Fruit fly (Drosophila melanogaster) whole organism, embryonic: ENCODE data around the gene CG4074.

Experiments used
- CG10267 ChIP-seq: fragments of 200-800 bp; sonication (Bioruptor generic); optimal IDR thresholded peaks from 2 replicates; lab custom pipeline; 2018; ENCODE audit warnings: missing biosample characterization, mild to moderate bottlenecking, missing genetic modification characterization, moderate library complexity
- CG13624 ChIP-seq: fragments of 200-800 bp; sonication (Bioruptor generic); optimal IDR thresholded peaks from 2 replicates; lab custom pipeline; 2016; ENCODE audit warnings: missing biosample characterization, missing genetic modification characterization
- CG14860 ChIP-seq: fragments of 200-800 bp; sonication (Bioruptor generic); IDR thresholded peaks from 3 replicates; pipeline ENCODE4 v1.3.6; 2022; ENCODE audit warnings: missing biosample characterization, missing genetic modification characterization; ENCODE audit not compliant: partially characterized antibody
- CG16815 ChIP-seq: fragments of 200-800 bp; sonication (Bioruptor generic); optimal IDR thresholded peaks from 3 replicates; lab custom pipeline; 2017; ENCODE audit warnings: missing biosample characterization, mild to moderate bottlenecking, missing genetic modification characterization
- CG18011 ChIP-seq: fragments of 200-800 bp; sonication (Bioruptor generic); optimal IDR thresholded peaks from 2 replicates; lab custom pipeline; 2017; ENCODE audit warnings: missing biosample characterization, missing genetic modification characterization, mild to moderate bottlenecking, moderate library complexity, missing genotype
- CG18262 ChIP-seq: fragments of 200-800 bp; optimal IDR thresholded peaks from 3 replicates; lab custom pipeline; 2019; ENCODE audit warnings: missing biosample characterization, mild to moderate bottlenecking, missing genetic modification characterization, moderate library complexity
- CG30403 ChIP-seq: fragments of 200-800 bp; sonication (Bioruptor generic); optimal IDR thresholded peaks from 3 replicates; lab custom pipeline; 2016; ENCODE audit warnings: missing biosample characterization, missing genetic modification characterization
- CG30431 ChIP-seq: fragments of 200-800 bp; sonication (Bioruptor generic); optimal IDR thresholded peaks from 2 replicates; lab custom pipeline; 2017; ENCODE audit warnings: missing biosample characterization, missing genetic modification characterization
- CG3281 ChIP-seq: fragments of 200-800 bp; sonication (Bioruptor generic); optimal IDR thresholded peaks from 3 replicates; lab custom pipeline; 2017; ENCODE audit warnings: missing biosample characterization, mild to moderate bottlenecking, missing genetic modification characterization
- CG43689 ChIP-seq: fragments of 200-800 bp; sonication (Bioruptor generic); IDR thresholded peaks from 2 replicates; pipeline ENCODE4 v1.3.6; 2022; ENCODE audit warnings: missing biosample characterization, missing genetic modification characterization
- CG4707 ChIP-seq: fragments of 200-800 bp; sonication (Bioruptor generic); optimal IDR thresholded peaks from 2 replicates; lab custom pipeline; 2018; ENCODE audit warnings: missing biosample characterization, mild to moderate bottlenecking, missing genetic modification characterization, moderate library complexity
- CG4820 ChIP-seq: fragments of 200-800 bp; sonication (Bioruptor generic); optimal IDR thresholded peaks from 3 replicates; lab custom pipeline; 2016; ENCODE audit warnings: missing biosample characterization, missing genetic modification characterization
- CG6254 ChIP-seq: fragments of 200-800 bp; sonication (Bioruptor generic); optimal IDR thresholded peaks from 3 replicates; lab custom pipeline; 2017; ENCODE audit warnings: mild to moderate bottlenecking, missing biosample characterization, missing genetic modification reagents, missing genetic modification characterization
- CHES-1-like ChIP-seq: fragments of 200-800 bp; sonication (Bioruptor generic); optimal IDR thresholded peaks from 2 replicates; lab custom pipeline; 2016; ENCODE audit warnings: missing biosample characterization, missing genetic modification characterization
- CkIIα-i1 ChIP-seq: fragments of 200-800 bp; sonication (Bioruptor generic); IDR thresholded peaks from 2 replicates; pipeline ENCODE4 v1.3.6; 2022; ENCODE audit warnings: missing biosample characterization, missing genetic modification characterization
- D19A ChIP-seq: fragments of 200-800 bp; optimal IDR thresholded peaks from 3 replicates; lab custom pipeline; 2019; ENCODE audit warnings: missing biosample characterization, mild to moderate bottlenecking, missing genetic modification characterization, moderate library complexity
- Dp ChIP-seq: fragments of 200-800 bp; sonication (Bioruptor generic); optimal IDR thresholded peaks from 2 replicates; lab custom pipeline; 2018; ENCODE audit warnings: missing biosample characterization, mild to moderate bottlenecking, missing genetic modification characterization, moderate library complexity
- HLH3B ChIP-seq: fragments of 200-800 bp; sonication (Bioruptor generic); IDR thresholded peaks from 2 replicates; pipeline ENCODE4 v1.3.6; 2022; ENCODE audit warnings: missing biosample characterization, missing genetic modification characterization
- HLHmδ ChIP-seq: fragments of 200-800 bp; sonication (Bioruptor generic); optimal IDR thresholded peaks from 2 replicates; lab custom pipeline; 2018; ENCODE audit warnings: missing biosample characterization, mild to moderate bottlenecking, missing genetic modification characterization, moderate library complexity
- Hand ChIP-seq: fragments of 200-800 bp; sonication (Bioruptor generic); optimal IDR thresholded peaks from 2 replicates; lab custom pipeline; 2017; ENCODE audit warnings: mild to moderate bottlenecking, missing biosample characterization, missing genetic modification reagents, missing genetic modification characterization
- Hsf ChIP-seq: fragments of 200-800 bp; sonication (Bioruptor generic); optimal IDR thresholded peaks from 3 replicates; lab custom pipeline; 2016; ENCODE audit warnings: missing biosample characterization, missing genetic modification characterization
- Meics ChIP-seq: fragments of 200-800 bp; sonication (Bioruptor generic); optimal IDR thresholded peaks from 2 replicates; lab custom pipeline; 2017; ENCODE audit warnings: missing biosample characterization, mild to moderate bottlenecking, missing genetic modification characterization
- NC2α ChIP-seq: fragments of 200-800 bp; sonication (Bioruptor generic); optimal IDR thresholded peaks from 2 replicates; lab custom pipeline; 2016; ENCODE audit warnings: missing biosample characterization, missing genetic modification characterization
- Scr ChIP-seq: fragments of 200-800 bp; sonication (Bioruptor generic); IDR thresholded peaks from 2 replicates; pipeline ENCODE4 v1.3.6; 2022; ENCODE audit warnings: missing biosample characterization, missing genetic modification characterization; ENCODE audit not compliant: partially characterized antibody
- Sry-β ChIP-seq: fragments of 200-800 bp; sonication (Bioruptor generic); optimal IDR thresholded peaks from 2 replicates; lab custom pipeline; 2018; ENCODE audit warnings: missing biosample characterization, mild to moderate bottlenecking, missing genetic modification characterization, moderate library complexity
- ac ChIP-seq: fragments of 200-800 bp; sonication (Bioruptor generic); optimal IDR thresholded peaks from 3 replicates; lab custom pipeline; 2017; ENCODE audit warnings: missing biosample characterization, mild to moderate bottlenecking, missing genetic modification characterization
- ap ChIP-seq: fragments of 200-800 bp; sonication (Bioruptor generic); IDR thresholded peaks from 2 replicates; pipeline ENCODE4 v1.3.6; 2022; ENCODE audit warnings: missing biosample characterization, missing genetic modification characterization
- bcd ChIP-seq: fragments of 200-800 bp; sonication (Bioruptor generic); optimal IDR thresholded peaks from 2 replicates; lab custom pipeline; 2017; ENCODE audit warnings: missing biosample characterization, mild to moderate bottlenecking, missing genetic modification characterization
- bowl ChIP-seq: fragments of 200-800 bp; sonication (Bioruptor generic); IDR thresholded peaks from 2 replicates; pipeline ENCODE4 v1.3.6; 2022; ENCODE audit warnings: missing biosample characterization, missing genetic modification characterization
- bsh ChIP-seq, 2 experiments: fragments of 200-800 bp; sonication (Bioruptor generic); optimal IDR thresholded peaks; 2 replicates each; lab custom pipeline; 2017 to 2018; ENCODE audit warnings: mild to moderate bottlenecking in 2 of 2, missing biosample characterization in 2 of 2, missing genetic modification characterization in 2 of 2, moderate library complexity in 1 of 2
- caup ChIP-seq: fragments of 200-800 bp; sonication (Bioruptor generic); optimal IDR thresholded peaks from 3 replicates; lab custom pipeline; 2017; ENCODE audit warnings: missing biosample characterization, mild to moderate bottlenecking, missing genetic modification characterization, moderate library complexity; ENCODE audit not compliant: severe bottlenecking
- chinmo ChIP-seq: fragments of 200-800 bp; sonication (Bioruptor generic); IDR thresholded peaks from 4 replicates; pipeline ENCODE4 v1.3.6; 2022; ENCODE audit warnings: missing biosample characterization, missing genetic modification characterization; ENCODE audit not compliant: partially characterized antibody
- eve ChIP-seq, 2 experiments: fragments of >200 bp; optimal IDR thresholded peaks; 2 replicates each; lab custom pipeline; 2017; ENCODE audit warnings: missing biosample characterization in 2 of 2, missing genetic modification characterization in 2 of 2
- ewg ChIP-seq: fragments of 200-800 bp; sonication (Bioruptor generic); optimal IDR thresholded peaks from 3 replicates; lab custom pipeline; 2017; ENCODE audit warnings: mild to moderate bottlenecking, missing biosample characterization, missing genetic modification reagents, missing genetic modification characterization
- fd102C ChIP-seq: fragments of 200-800 bp; sonication (Bioruptor generic); optimal IDR thresholded peaks from 2 replicates; lab custom pipeline; 2018; ENCODE audit warnings: missing biosample characterization, mild to moderate bottlenecking, missing genetic modification characterization, moderate library complexity
- fd96Cb ChIP-seq: fragments of 200-800 bp; sonication (Bioruptor generic); optimal IDR thresholded peaks from 2 replicates; lab custom pipeline; 2018; ENCODE audit warnings: missing biosample characterization, mild to moderate bottlenecking, missing genetic modification characterization, moderate library complexity
- gcm ChIP-seq: fragments of 200-800 bp; sonication (Bioruptor generic); optimal IDR thresholded peaks from 2 replicates; lab custom pipeline; 2019; ENCODE audit warnings: missing biosample characterization, mild to moderate bottlenecking, missing genetic modification characterization, moderate library complexity
- gem ChIP-seq: fragments of 200-800 bp; sonication (Bioruptor generic); optimal IDR thresholded peaks from 2 replicates; lab custom pipeline; 2019; ENCODE audit warnings: missing biosample characterization, mild to moderate bottlenecking, missing genetic modification characterization, moderate library complexity
- gt ChIP-seq: fragments of 200-800 bp; sonication (Bioruptor generic); IDR thresholded peaks from 2 replicates; pipeline ENCODE4 v1.3.6; 2022; ENCODE audit warnings: missing biosample characterization, missing genetic modification characterization
- ind ChIP-seq: fragments of 200-800 bp; sonication (Bioruptor generic); optimal IDR thresholded peaks from 3 replicates; lab custom pipeline; 2016; ENCODE audit warnings: missing biosample characterization, missing genetic modification characterization
- lmd ChIP-seq: fragments of 200-800 bp; sonication (Bioruptor generic); IDR thresholded peaks from 2 replicates; pipeline ENCODE4 v1.3.6; 2022; ENCODE audit warnings: missing biosample characterization, missing genetic modification characterization
- phol ChIP-seq: fragments of 200-800 bp; sonication (Bioruptor generic); optimal IDR thresholded peaks from 3 replicates; lab custom pipeline; 2018; ENCODE audit warnings: missing biosample characterization, mild to moderate bottlenecking, missing genetic modification characterization, moderate library complexity
- pzg ChIP-seq: fragments of 200-800 bp; sonication (Bioruptor generic); optimal IDR thresholded peaks from 3 replicates; lab custom pipeline; 2018; ENCODE audit warnings: missing biosample characterization, mild to moderate bottlenecking, missing genetic modification characterization, moderate library complexity
- rib ChIP-seq: fragments of 200-800 bp; sonication (Bioruptor generic); IDR thresholded peaks from 2 replicates; pipeline ENCODE4 v1.3.6; 2022; ENCODE audit warnings: missing biosample characterization, missing genetic modification characterization
- scrt ChIP-seq: fragments of 200-800 bp; sonication (Bioruptor generic); optimal IDR thresholded peaks from 2 replicates; lab custom pipeline; 2018; ENCODE audit warnings: missing biosample characterization, mild to moderate bottlenecking, missing genetic modification characterization, moderate library complexity
- sna ChIP-seq: fragments of 200-800 bp; sonication (Bioruptor generic); IDR thresholded peaks from 2 replicates; pipeline ENCODE4 v1.3.6; 2022; ENCODE audit warnings: missing biosample characterization, missing genetic modification characterization; ENCODE audit not compliant: partially characterized antibody
- trem ChIP-seq: fragments of 200-800 bp; optimal IDR thresholded peaks from 3 replicates; lab custom pipeline; 2019; ENCODE audit warnings: missing biosample characterization, mild to moderate bottlenecking, missing genetic modification characterization, moderate library complexity
- twi ChIP-seq: fragments of 200-800 bp; optimal IDR thresholded peaks from 2 replicates; lab custom pipeline; 2019; ENCODE audit warnings: missing biosample characterization, mild to moderate bottlenecking, missing genetic modification characterization, moderate library complexity
- wdn ChIP-seq: fragments of 200-800 bp; sonication (Bioruptor generic); IDR thresholded peaks from 2 replicates; pipeline ENCODE4 v1.3.6; 2022; ENCODE audit warnings: missing biosample characterization, missing genetic modification characterization

Gene CG4074

dm6 chr3L:20798325-20798846 lies 29.1 kb upstream of the CG4074 start, which contains the start of the genes CG3698 and tzn (continued):
- TF ChIP-seq bowl (GFP tag; lab: Robert Waterston, UW), result peak; percentile 78
- TF ChIP-seq CG43689, result peak; percentile 94
- peak; percentile 92 for TF ChIP-seq HLH3B
- peak; percentile 89 for TF ChIP-seq CHES-1-like (GFP tag; lab: Kevin White, UChicago)
- TF ChIP-seq scrt, result no peak
- peak; percentile 90 for TF ChIP-seq gcm (GFP tag; lab: Kevin White, UChicago)
- peak; percentile 87 for TF ChIP-seq lmd
- peak; percentile 72 for TF ChIP-seq Sry-β (GFP tag; lab: Kevin White, UChicago)
- TF ChIP-seq CG3281 (GFP tag; lab: Kevin White, UChicago), result peak; percentile 95
- TF ChIP-seq CG14860 (GFP tag; lab: Robert Waterston, UW), result 0 out of 3 replicates have a peak, but pooled peaks have one; percentile 29
- TF ChIP-seq ewg, result peak; percentile 93
- peak; percentile 86 for TF ChIP-seq ind (GFP tag; lab: Kevin White, UChicago)
- TF ChIP-seq phol, result peak; percentile 94
- peak; percentile 98 for TF ChIP-seq caup (GFP tag; lab: Kevin White, UChicago)
- TF ChIP-seq D19A (tag; lab: Kevin White, UChicago), result peak; percentile 71
- peak; percentile 72 for TF ChIP-seq Hand
- TF ChIP-seq fd102C (GFP tag; lab: Kevin White, UChicago), result peak; percentile 95
- TF ChIP-seq CG10267 (tag; lab: Kevin White, UChicago), result peak; percentile 88
- peak in 1 of 2 experiments; percentile 89 for TF ChIP-seq bsh (GFP tag; optimal IDR thresholded peaks at IDR 0.05; lab: Kevin White, UChicago)
- no peak for TF ChIP-seq sna
- peak; percentile 90 for TF ChIP-seq trem (tag; lab: Kevin White, UChicago)
- TF ChIP-seq eve (GFP tag; optimal IDR thresholded peaks at IDR 0.05; lab: Kevin White, UChicago), result no peak
- no peak for TF ChIP-seq Scr (GFP tag; lab: Robert Waterston, UW)
- peak; percentile 92 for TF ChIP-seq HLHmδ
- TF ChIP-seq rib, result peak; percentile 84
- TF ChIP-seq wdn (GFP tag; lab: Robert Waterston, UW), result peak; percentile 87
- peak; percentile 85 for TF ChIP-seq CG30403 (GFP tag; lab: Kevin White, UChicago)
- TF ChIP-seq NC2α (GFP tag; lab: Kevin White, UChicago), result peak; percentile 66
- TF ChIP-seq ac (GFP tag; lab: Kevin White, UChicago), result peak; percentile 93
- peak; percentile 81 for TF ChIP-seq pzg (GFP tag; lab: Kevin White, UChicago)
- TF ChIP-seq CG6254 (GFP tag; lab: Kevin White, UChicago), result no peak
- TF ChIP-seq CG18011 (GFP tag; lab: Kevin White, UChicago), result peak; percentile 81
- TF ChIP-seq CG16815 (GFP tag; lab: Kevin White, UChicago), result peak; percentile 87
- TF ChIP-seq gt (GFP tag; lab: Robert Waterston, UW), result peak; percentile 89
- peak; percentile 91 for TF ChIP-seq ap (GFP tag; lab: Robert Waterston, UW)
- TF ChIP-seq bcd (GFP tag; lab: Kevin White, UChicago), result peak; percentile 98
- peak; percentile 96 for TF ChIP-seq CG30431 (GFP tag; lab: Kevin White, UChicago)
- TF ChIP-seq twi (tag; lab: Kevin White, UChicago), result peak; percentile 84
- TF ChIP-seq Meics, result peak; percentile 97
- no peak for TF ChIP-seq gem (tag; lab: Kevin White, UChicago)
- peak; percentile 88 for TF ChIP-seq CG4707 (GFP tag; lab: Kevin White, UChicago)
- TF ChIP-seq CG18262 (tag; lab: Kevin White, UChicago), result peak; percentile 84
- TF ChIP-seq CkIIα-i1 (GFP tag; lab: Robert Waterston, UW), result peak; percentile 86
- TF ChIP-seq CG4820 (GFP tag; lab: Kevin White, UChicago), result peak; percentile 87
- TF ChIP-seq Hsf (GFP tag; lab: Kevin White, UChicago), result peak; percentile 89
- TF ChIP-seq chinmo (GFP tag; lab: Robert Waterston, UW), result no peak
- peak; percentile 57 for TF ChIP-seq Dp (GFP tag; lab: Kevin White, UChicago)
- peak; percentile 84 for TF ChIP-seq CG13624
- TF ChIP-seq fd96Cb (tag; lab: Kevin White, UChicago), result peak; percentile 79
